Fruit fly (Drosophila melanogaster) whole organism, embryonic: ENCODE measurements around the gene CG5160.

Source experiments
- Abd-B ChIP-seq: fragments of 200-800 bp; sonication (Bioruptor generic); optimal IDR thresholded peaks from 2 replicates; lab custom pipeline; 2018; ENCODE audit warnings: missing biosample characterization, mild to moderate bottlenecking, missing genetic modification characterization, moderate library complexity
- Atf3 ChIP-seq: fragments of 200-800 bp; sonication (Bioruptor generic); optimal IDR thresholded peaks from 3 replicates; lab custom pipeline; 2016; ENCODE audit warnings: missing biosample characterization, missing genetic modification characterization
- Awh ChIP-seq: fragments of 200-800 bp; sonication (Bioruptor generic); IDR thresholded peaks from 2 replicates; pipeline ENCODE4, ENCODE4 v1.3.6; 2022; ENCODE audit warnings: missing biosample characterization, missing genetic modification characterization
- Blimp-1 ChIP-seq: fragments of 200-800 bp; sonication (Bioruptor generic); optimal IDR thresholded peaks from 3 replicates; lab custom pipeline; 2018; ENCODE audit warnings: missing biosample characterization, missing genetic modification characterization, mild to moderate bottlenecking, moderate library complexity, missing genetic modification reagents
- Bteb2 ChIP-seq: fragments of 200-800 bp; sonication (Bioruptor generic); optimal IDR thresholded peaks from 2 replicates; lab custom pipeline; 2016; ENCODE audit warnings: missing biosample characterization, missing genetic modification characterization
- CG10366 ChIP-seq: fragments of 200-800 bp; sonication (Bioruptor generic); IDR thresholded peaks from 2 replicates; pipeline ENCODE4 v1.3.6; 2022; ENCODE audit warnings: missing biosample characterization, missing genetic modification characterization
- CG11247 ChIP-seq: fragments of 200-800 bp; sonication (Bioruptor generic); IDR thresholded peaks from 2 replicates; pipeline ENCODE4 v1.3.6; 2022; ENCODE audit warnings: missing biosample characterization, missing genetic modification characterization
- CG11456 ChIP-seq: fragments of 200-800 bp; sonication (Bioruptor generic); IDR thresholded peaks from 3 replicates; pipeline ENCODE4 v1.3.6; 2022; ENCODE audit warnings: missing biosample characterization, missing genetic modification characterization
- CG12104 ChIP-seq: fragments of 200-800 bp; sonication (Bioruptor generic); optimal IDR thresholded peaks from 3 replicates; lab custom pipeline; 2016; ENCODE audit warnings: missing biosample characterization, missing genetic modification characterization
- CG12659 ChIP-seq: fragments of 200-800 bp; sonication (Bioruptor generic); optimal IDR thresholded peaks from 3 replicates; lab custom pipeline; 2017; ENCODE audit warnings: mild to moderate bottlenecking, missing biosample characterization, missing genetic modification reagents, missing genetic modification characterization
- CG14710 ChIP-seq: fragments of 200-800 bp; sonication (Bioruptor generic); optimal IDR thresholded peaks from 3 replicates; lab custom pipeline; 2019; ENCODE audit warnings: missing biosample characterization, mild to moderate bottlenecking, missing genetic modification characterization, moderate library complexity
- CG1603 ChIP-seq: fragments of 200-800 bp; sonication (Bioruptor generic); optimal IDR thresholded peaks from 2 replicates; lab custom pipeline; 2019; ENCODE audit warnings: missing biosample characterization, mild to moderate bottlenecking, missing genetic modification characterization, moderate library complexity
- CG1792 ChIP-seq: fragments of 200-800 bp; sonication (Bioruptor generic); optimal IDR thresholded peaks from 2 replicates; lab custom pipeline; 2016; ENCODE audit warnings: missing biosample characterization, missing genetic modification characterization
- CG18262 ChIP-seq: fragments of 200-800 bp; optimal IDR thresholded peaks from 3 replicates; lab custom pipeline; 2019; ENCODE audit warnings: missing biosample characterization, mild to moderate bottlenecking, missing genetic modification characterization, moderate library complexity
- CG18476 ChIP-seq: fragments of 200-800 bp; sonication (Bioruptor generic); optimal IDR thresholded peaks from 2 replicates; lab custom pipeline; 2016; ENCODE audit warnings: missing biosample characterization, mild to moderate bottlenecking, missing genetic modification characterization
- CG18599 ChIP-seq: fragments of 200-800 bp; sonication (Bioruptor generic); optimal IDR thresholded peaks from 3 replicates; lab custom pipeline; 2017; ENCODE audit warnings: missing biosample characterization, missing genetic modification characterization, mild to moderate bottlenecking, moderate library complexity, missing genetic modification reagents
- CG2199 ChIP-seq: fragments of 200-800 bp; sonication (Bioruptor generic); IDR thresholded peaks from 3 replicates; pipeline ENCODE4 v1.3.6; 2022; ENCODE audit warnings: missing biosample characterization, missing genetic modification characterization
- CG2712 ChIP-seq: fragments of 200-800 bp; optimal IDR thresholded peaks from 3 replicates; lab custom pipeline; 2019; ENCODE audit warnings: missing biosample characterization, mild to moderate bottlenecking, missing genetic modification characterization, moderate library complexity
- CG34422 ChIP-seq: fragments of 200-800 bp; sonication (Bioruptor generic); IDR thresholded peaks from 3 replicates; pipeline ENCODE4 v1.3.6; 2022; ENCODE audit warnings: missing biosample characterization, missing genetic modification characterization
- CG3838 ChIP-seq: fragments of 200-800 bp; sonication (Bioruptor generic); optimal IDR thresholded peaks from 3 replicates; lab custom pipeline; 2016; ENCODE audit warnings: missing biosample characterization, missing genetic modification characterization
- CG6683 ChIP-seq: fragments of 200-800 bp; sonication (Bioruptor generic); optimal IDR thresholded peaks from 2 replicates; lab custom pipeline; 2017; ENCODE audit warnings: missing biosample characterization, mild to moderate bottlenecking, missing genetic modification characterization, missing genetic modification reagents
- CG7786 ChIP-seq: fragments of 200-800 bp; sonication (Bioruptor generic); optimal IDR thresholded peaks from 2 replicates; lab custom pipeline; 2016; ENCODE audit warnings: missing biosample characterization, missing genetic modification characterization
- CG9876 ChIP-seq: fragments of 200-800 bp; sonication (Bioruptor generic); optimal IDR thresholded peaks from 2 replicates; lab custom pipeline; 2016; ENCODE audit warnings: missing biosample characterization, missing genetic modification characterization
- CTCF ChIP-seq: fragments of 200-800 bp; sonication (Bioruptor generic); optimal IDR thresholded peaks from 2 replicates; lab custom pipeline; 2017; ENCODE audit warnings: missing biosample characterization, mild to moderate bottlenecking, missing genetic modification characterization, moderate library complexity
- HHEX ChIP-seq: fragments of 200-800 bp; sonication (Bioruptor generic); optimal IDR thresholded peaks from 3 replicates; lab custom pipeline; 2017; ENCODE audit warnings: missing biosample characterization, mild to moderate bottlenecking, missing genetic modification characterization, missing genetic modification reagents
- Hmr ChIP-seq: fragments of 200-800 bp; sonication (Bioruptor generic); optimal IDR thresholded peaks from 3 replicates; lab custom pipeline; 2017; ENCODE audit warnings: mild to moderate bottlenecking, missing biosample characterization, missing genetic modification reagents, missing genetic modification characterization
- NC2β ChIP-seq: fragments of 200-800 bp; sonication (Bioruptor generic); optimal IDR thresholded peaks from 2 replicates; lab custom pipeline; 2016; ENCODE audit warnings: missing biosample characterization, missing genetic modification characterization
- Poxn ChIP-seq: fragments of 200-800 bp; sonication (Bioruptor generic); IDR thresholded peaks from 2 replicates; pipeline ENCODE4 v1.3.6; 2022; ENCODE audit warnings: missing biosample characterization, missing genetic modification characterization
- Ravus ChIP-seq: fragments of 200-800 bp; sonication (Bioruptor generic); IDR thresholded peaks from 2 replicates; pipeline ENCODE4 v1.3.6; 2022; ENCODE audit warnings: missing biosample characterization, missing genetic modification characterization
- br ChIP-seq: fragments of >200 bp; optimal IDR thresholded peaks from 2 replicates; lab custom pipeline; 2017
- dimm ChIP-seq: fragments of 200-800 bp; sonication (Bioruptor generic); IDR thresholded peaks from 2 replicates; pipeline ENCODE4 v1.3.6; 2022; ENCODE audit warnings: missing biosample characterization, missing genetic modification characterization
- dmrt99B ChIP-seq: fragments of 200-800 bp; sonication (Bioruptor generic); optimal IDR thresholded peaks from 2 replicates; lab custom pipeline; 2018; ENCODE audit warnings: missing biosample characterization, mild to moderate bottlenecking, missing genetic modification characterization, moderate library complexity
- dpn ChIP-seq, 2 experiments: fragments of 200-800 bp; sonication (Bioruptor generic); optimal IDR thresholded peaks; 3 replicates each; lab custom pipeline; 2016; ENCODE audit warnings: missing biosample characterization in 2 of 2, missing genetic modification characterization in 2 of 2
- esg ChIP-seq: fragments of 200-800 bp; sonication (Bioruptor generic); conservative IDR thresholded peaks from 2 replicates; pipeline ENCODE4 v1.3.6; 2022; ENCODE audit warnings: missing biosample characterization, missing genetic modification characterization
- ewg ChIP-seq: fragments of 200-800 bp; sonication (Bioruptor generic); optimal IDR thresholded peaks from 3 replicates; lab custom pipeline; 2017; ENCODE audit warnings: mild to moderate bottlenecking, missing biosample characterization, missing genetic modification reagents, missing genetic modification characterization
- ftz-f1 ChIP-seq: fragments of 200-800 bp; sonication (Bioruptor generic); optimal IDR thresholded peaks from 2 replicates; lab custom pipeline; 2016; ENCODE audit warnings: missing biosample characterization, missing genetic modification characterization
- hb ChIP-seq: fragments of 200-800 bp; sonication (Bioruptor generic); IDR thresholded peaks from 3 replicates; pipeline ENCODE4 v1.3.6; 2022; ENCODE audit warnings: missing biosample characterization, missing genetic modification characterization; ENCODE audit not compliant: partially characterized antibody
- kah ChIP-seq: fragments of 200-800 bp; sonication (Bioruptor generic); optimal IDR thresholded peaks from 2 replicates; lab custom pipeline; 2018; ENCODE audit warnings: missing biosample characterization, mild to moderate bottlenecking, missing genetic modification characterization
- lov ChIP-seq, 2 experiments: fragments of 200-800 bp in 1 of 2; fragments of >200 bp in 1 of 2; sonication (Bioruptor generic) in 1 of 2; IDR thresholded peaks in 1 of 2; optimal IDR thresholded peaks in 1 of 2; 2 replicates in 1 of 2; 3 replicates in 1 of 2; pipeline versions ENCODE4 v1.3.6 to Lab custom; 2017 to 2022; ENCODE audit warnings: missing biosample characterization in 1 of 2, missing genetic modification characterization in 1 of 2
- mld ChIP-seq: fragments of 200-800 bp; sonication (Bioruptor generic); IDR thresholded peaks from 3 replicates; pipeline ENCODE4 v1.3.6; 2022; ENCODE audit warnings: missing biosample characterization, missing genetic modification characterization; ENCODE audit not compliant: partially characterized antibody
- oc ChIP-seq: fragments of 200-800 bp; sonication (Bioruptor generic); optimal IDR thresholded peaks from 2 replicates; lab custom pipeline; 2018; ENCODE audit warnings: missing biosample characterization, mild to moderate bottlenecking, missing genetic modification characterization, moderate library complexity
- peb ChIP-seq: fragments of 200-800 bp; sonication (Bioruptor generic); IDR thresholded peaks from 2 replicates; pipeline ENCODE4 v1.3.6; 2022; ENCODE audit warnings: missing biosample characterization, missing genetic modification characterization
- sc ChIP-seq, 3 experiments: fragments of >200 bp in 2 of 3; fragments of 200-800 bp in 1 of 3; sonication (Bioruptor generic) in 1 of 3; optimal IDR thresholded peaks; 2 replicates in 2 of 3; 3 replicates in 1 of 3; lab custom pipeline; 2017; ENCODE audit warnings: mild to moderate bottlenecking in 1 of 3, missing biosample characterization in 1 of 3, missing genetic modification characterization in 1 of 3, missing genetic modification reagents in 1 of 3
- sima ChIP-seq: fragments of 200-800 bp; sonication (Bioruptor generic); optimal IDR thresholded peaks from 2 replicates; lab custom pipeline; 2016; ENCODE audit warnings: missing biosample characterization, missing genetic modification characterization
- sr ChIP-seq: fragments of 200-800 bp; sonication (Bioruptor generic); IDR thresholded peaks from 3 replicates; pipeline ENCODE4 v1.3.6; 2022; ENCODE audit warnings: missing biosample characterization, missing genetic modification characterization
- sug ChIP-seq: fragments of 200-800 bp; optimal IDR thresholded peaks from 2 replicates; lab custom pipeline; 2019; ENCODE audit warnings: missing biosample characterization, mild to moderate bottlenecking, missing genetic modification characterization, moderate library complexity
- tgo ChIP-seq: fragments of 200-800 bp; sonication (Bioruptor generic); IDR thresholded peaks from 3 replicates; pipeline ENCODE4 v1.3.6; 2022; ENCODE audit warnings: missing biosample characterization, missing genetic modification characterization
- wek ChIP-seq: fragments of 200-800 bp; sonication (Bioruptor generic); optimal IDR thresholded peaks from 3 replicates; lab custom pipeline; 2018; ENCODE audit warnings: missing biosample characterization, mild to moderate bottlenecking, missing genetic modification characterization, moderate library complexity

The CG5160 gene

dm6 chr2L:7396962-7397361, 1.6 kb downstream of the CG5160 start (continued):
- TF ChIP-seq Ravus (GFP tag; lab: Robert Waterston, UW), result no peak; the same call in 1 of the 2 replicates

dm6 chr2L:7395813-7396212, 2.7 kb downstream of the CG5160 start:
- no peak for TF ChIP-seq Atf3 (GFP tag; lab: Kevin White, UChicago)
- TF ChIP-seq Bteb2 (GFP tag; lab: Kevin White, UChicago), result no peak
- no peak for TF ChIP-seq mld
- TF ChIP-seq ewg, result peak; percentile 24
- no peak for TF ChIP-seq kah (GFP tag; lab: Kevin White, UChicago)
- TF ChIP-seq dpn (GFP tag; optimal IDR thresholded peaks at IDR 0.05; lab: Kevin White, UChicago), result peak in 1 of 2 experiments; percentile 44
- TF ChIP-seq CG7786, result no peak
- peak; percentile 16; the same call in 1 of the 2 replicates for TF ChIP-seq Awh (GFP tag; lab: Robert Waterston, UW)
- peak; percentile 72 for TF ChIP-seq Hmr (GFP tag; lab: Kevin White, UChicago)
- peak; percentile 50; the same call in 1 of the 2 replicates for TF ChIP-seq CG10366 (GFP tag; lab: Robert Waterston, UW)
- peak; percentile 44 for TF ChIP-seq CG12104 (GFP tag; lab: Kevin White, UChicago)
- TF ChIP-seq CG1792, result no peak
- peak; percentile 14 for TF ChIP-seq CG18476 (GFP tag; lab: Kevin White, UChicago)
- peak; percentile 73; the same call in 2 of the 3 replicates for TF ChIP-seq tgo (GFP tag; lab: Robert Waterston, UW)
- TF ChIP-seq CTCF (GFP tag; lab: Kevin White, UChicago), result no peak
- TF ChIP-seq CG12659 (GFP tag; lab: Kevin White, UChicago), result peak; percentile 62
- TF ChIP-seq hb (GFP tag; lab: Robert Waterston, UW), result no peak
- no peak for TF ChIP-seq CG34422 (GFP tag; lab: Robert Waterston, UW)
- TF ChIP-seq esg (GFP tag; lab: Robert Waterston, UW), result 0 out of 2 replicates have a peak, but pooled peaks have one; percentile 33
- peak; percentile 50 for TF ChIP-seq Blimp-1 (GFP tag; lab: Kevin White, UChicago)
- TF ChIP-seq wek, result no peak
- TF ChIP-seq CG11247 (GFP tag; lab: Robert Waterston, UW), result 0 out of 2 replicates have a peak, but pooled peaks have one; percentile 22
- TF ChIP-seq peb, result no peak
- TF ChIP-seq CG2712 (tag; lab: Kevin White, UChicago), result peak; percentile 70
- no peak; the same call in 1 of the 2 replicates for TF ChIP-seq Poxn (GFP tag; lab: Robert Waterston, UW)
- TF ChIP-seq sr (GFP tag; lab: Robert Waterston, UW), result no peak
- no peak for TF ChIP-seq sc (optimal IDR thresholded peaks at IDR 0.05; lab: Kevin White, UChicago)
- TF ChIP-seq sc (GFP tag; optimal IDR thresholded peaks at IDR 0.05; lab: Kevin White, UChicago), result no peak
- TF ChIP-seq CG14710 (tag; lab: Kevin White, UChicago), result peak; percentile 11
- TF ChIP-seq CG6683 (GFP tag; lab: Kevin White, UChicago), result peak; percentile 11
- TF ChIP-seq CG18599 (GFP tag; lab: Kevin White, UChicago), result peak; percentile 63
- TF ChIP-seq sima, result no peak
- no peak for TF ChIP-seq lov (optimal IDR thresholded peaks at IDR 0.05; lab: Kevin White, UChicago)
- no peak for TF ChIP-seq lov (GFP tag; IDR thresholded peaks at IDR 0.05; lab: Robert Waterston, UW)
- TF ChIP-seq HHEX, result peak; percentile 20
- no peak for TF ChIP-seq dimm (GFP tag; lab: Robert Waterston, UW)
- TF ChIP-seq CG1603 (tag; lab: Kevin White, UChicago), result no peak
- TF ChIP-seq CG9876 (GFP tag; lab: Kevin White, UChicago), result no peak
- no peak for TF ChIP-seq CG2199
- no peak for TF ChIP-seq ftz-f1 (GFP tag; lab: Kevin White, UChicago)
- peak; percentile 44 for TF ChIP-seq Abd-B (GFP tag; lab: Kevin White, UChicago)
- TF ChIP-seq CG18262 (tag; lab: Kevin White, UChicago), result peak; percentile 62
- no peak for TF ChIP-seq br (lab: Kevin White, UChicago)
- no peak for TF ChIP-seq CG3838 (GFP tag; lab: Kevin White, UChicago)
- TF ChIP-seq sug (tag; lab: Kevin White, UChicago), result peak; percentile 23
- TF ChIP-seq CG11456, result no peak
- no peak for TF ChIP-seq NC2β (GFP tag; lab: Kevin White, UChicago)
- TF ChIP-seq dmrt99B, result peak; percentile 82
- peak; percentile 52 for TF ChIP-seq oc (tag; lab: Kevin White, UChicago)
